Fruit fly (Drosophila melanogaster): Measurements from ENCODE around the gene mRpL11.

DNA sequence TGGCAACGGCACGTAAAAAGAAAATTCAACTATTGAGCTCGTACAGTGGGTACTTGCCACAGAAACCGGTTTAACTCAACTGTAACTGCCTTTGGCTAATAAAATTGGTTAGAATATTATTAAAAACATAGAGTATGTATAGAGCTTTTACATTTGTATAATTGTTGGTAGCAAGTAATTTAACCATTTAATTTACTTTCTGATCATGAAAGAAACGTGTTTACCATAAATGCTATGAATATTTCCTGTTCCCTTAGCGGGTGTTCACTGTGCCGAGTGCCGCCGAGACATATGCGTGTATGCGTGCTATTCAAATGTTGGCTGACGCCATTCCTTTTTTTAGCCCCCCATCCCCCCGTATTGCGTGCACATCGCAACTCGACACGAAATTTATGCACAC lies 37.1 kb downstream of the mRpL11 start:
- TF ChIP-seq fkh (GFP tag; optimal IDR thresholded peaks at IDR 0.05): no peak
- TF ChIP-seq CG4318 (GFP tag; optimal IDR thresholded peaks at IDR 0.05): no peak
- no peak for TF ChIP-seq fd59A (GFP tag; optimal IDR thresholded peaks at IDR 0.05)
- no peak for TF ChIP-seq esn (GFP tag; optimal IDR thresholded peaks at IDR 0.05)
- TF ChIP-seq Lpt (GFP tag; optimal IDR thresholded peaks at IDR 0.05): no peak
- TF ChIP-seq CG6854 (GFP tag; optimal IDR thresholded peaks at IDR 0.05): no peak
- TF ChIP-seq Sox102F (GFP tag; optimal IDR thresholded peaks at IDR 0.05): no peak
- TF ChIP-seq fd85E (GFP tag; optimal IDR thresholded peaks at IDR 0.05): no peak
- no peak for TF ChIP-seq net (GFP tag; optimal IDR thresholded peaks at IDR 0.05)
- no peak for TF ChIP-seq CG6792 (GFP tag; optimal IDR thresholded peaks at IDR 0.05)

Measured in whole organism, prepupa.